Worm (Caenorhabditis elegans) whole organism, midembryonic: ENCODE data around the gene F44F4.15.
"Not testable (repeated sequence)": the region's sequence is repeated elsewhere in the genome, so short reads cannot be mapped to it uniquely, and the experiment has no call there.

Experiments used
- T22C8.4 ChIP-seq: fragments of 200-800 bp; sonication (Bioruptor generic); IDR thresholded peaks from 2 replicates; pipeline ENCODE4 v1.3.6; 2022; ENCODE audit warnings: missing genetic modification characterization, missing compliant biosample characterization
- cog-1 ChIP-seq: sonication (generic microtip); optimal IDR thresholded peaks from 2 replicates; lab custom pipeline; 2016; ENCODE audit warnings: missing genetic modification characterization, missing compliant biosample characterization
- flt-1 ChIP-seq: fragments of 200-800 bp; sonication (Bioruptor generic); IDR thresholded peaks from 2 replicates; pipeline ENCODE4 v1.3.6; 2022; ENCODE audit warnings: missing genetic modification characterization, missing compliant biosample characterization
- klf-2 ChIP-seq: fragments of 200-800 bp; sonication (Bioruptor generic); conservative IDR thresholded peaks from 2 replicates; pipeline ENCODE4 v1.3.6; 2022; ENCODE audit warnings: missing genetic modification reagents, missing genetic modification characterization, missing compliant biosample characterization
- med-1 ChIP-seq: sonication (generic microtip); optimal IDR thresholded peaks from 2 replicates; lab custom pipeline; 2017; ENCODE audit warnings: missing genetic modification characterization, mild to moderate bottlenecking, missing compliant biosample characterization, antibody characterized with exemption, missing genetic modification reagents; ENCODE audit not compliant: insufficient read depth
- ref-1 ChIP-seq: fragments of 200-800 bp; sonication (Bioruptor generic); conservative IDR thresholded peaks from 2 replicates; pipeline ENCODE4 v1.3.6; 2022; ENCODE audit warnings: missing genetic modification reagents, missing genetic modification characterization, missing compliant biosample characterization
- tab-1 ChIP-seq: fragments of 200-800 bp; sonication (Bioruptor generic); IDR thresholded peaks from 2 replicates; pipeline ENCODE4 v1.3.6; 2022; ENCODE audit warnings: missing genetic modification characterization, missing compliant biosample characterization
- ztf-23 ChIP-seq: fragments of 200-800 bp; sonication (Bioruptor generic); IDR thresholded peaks from 2 replicates; pipeline ENCODE4 v1.3.6; 2022; ENCODE audit warnings: missing genetic modification reagents, missing genetic modification characterization, missing compliant biosample characterization
- ztf-29 ChIP-seq: fragments of 200-800 bp; sonication (Bioruptor generic); IDR thresholded peaks from 2 replicates; pipeline ENCODE4 v1.3.6; 2022; ENCODE audit warnings: missing genetic modification reagents, missing genetic modification characterization, missing compliant biosample characterization

F44F4.15 gene

ce11 chrII:10912995-10913394 is 1.5 kb upstream of the F44F4.15 start:
- no peak for TF ChIP-seq cog-1 (tag; lab: Kevin White, UChicago)
- TF ChIP-seq med-1 (GFP tag; lab: Kevin White, UChicago) = no peak
- no peak for TF ChIP-seq ztf-29 (GFP tag; lab: Robert Waterston, UW)
- TF ChIP-seq flt-1 (GFP tag; lab: Robert Waterston, UW) = no peak
- no peak for TF ChIP-seq ztf-23 (GFP tag; lab: Robert Waterston, UW)
- no peak for TF ChIP-seq tab-1 (GFP tag; lab: Robert Waterston, UW)
- TF ChIP-seq T22C8.4 (GFP tag; lab: Robert Waterston, UW) = no peak
- no peak for TF ChIP-seq ref-1
- TF ChIP-seq klf-2 (GFP tag; lab: Robert Waterston, UW) = no peak

DNA sequence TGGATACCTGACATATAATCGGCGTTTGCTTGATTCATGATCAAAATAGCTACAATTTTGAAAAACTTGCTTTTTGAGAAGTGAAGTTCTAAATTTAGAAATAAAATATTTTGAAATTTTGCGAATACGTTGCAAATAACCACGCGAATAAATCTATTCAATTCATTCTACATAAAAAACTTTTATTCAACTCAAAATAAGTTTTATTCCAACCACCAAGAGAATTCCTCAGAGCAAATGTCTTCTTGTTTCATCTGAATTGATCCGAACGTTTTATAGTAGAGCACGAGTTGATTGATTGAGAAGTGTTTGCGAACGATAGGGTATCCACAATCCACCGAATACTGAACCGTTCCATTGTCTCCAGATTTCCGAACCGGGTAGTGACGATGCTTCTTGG is 1.3 kb downstream of the F44F4.15 start, which contains the start of gene F44F4.9:
F44F4.9 (minus strand) TSS at position 101 of the 400 bp plus-strand sequence.
- TF ChIP-seq ref-1 = no peak
- TF ChIP-seq tab-1 (GFP tag; lab: Robert Waterston, UW) = no peak
- no peak for TF ChIP-seq ztf-23 (GFP tag; lab: Robert Waterston, UW)
- no peak for TF ChIP-seq cog-1 (tag; lab: Kevin White, UChicago)
- TF ChIP-seq flt-1 (GFP tag; lab: Robert Waterston, UW) = no peak

DNA sequence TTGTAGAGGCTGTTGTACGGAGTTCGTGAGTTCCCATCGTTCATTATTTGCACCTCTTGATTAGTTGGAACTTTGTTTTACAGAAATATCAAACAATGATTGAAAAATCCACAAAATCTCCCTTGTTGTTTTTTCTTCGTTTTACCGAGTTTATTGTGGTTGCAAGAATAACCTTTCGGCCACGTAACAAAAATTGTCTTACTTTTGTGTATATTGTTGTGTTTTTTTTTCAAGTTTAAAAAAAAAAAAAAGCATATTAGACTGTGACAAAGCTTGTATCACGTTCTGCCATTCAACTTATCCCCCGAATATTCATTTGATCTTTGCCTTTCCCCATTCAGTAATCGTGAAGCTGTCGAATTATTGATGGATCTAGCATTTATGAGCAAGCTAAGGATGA is 2.7 kb downstream of the F44F4.15 start, which contains the start of gene F44F4.10:
F44F4.10 (minus strand) TSS at position 101 of the 400 bp plus-strand sequence.
- TF ChIP-seq cog-1 (tag; lab: Kevin White, UChicago) (no peak), ref-1 (no peak), ztf-23 (GFP tag; lab: Robert Waterston, UW) (no peak), flt-1 (GFP tag; lab: Robert Waterston, UW) (no peak), ztf-29 (GFP tag; lab: Robert Waterston, UW) (no peak), med-1 (GFP tag; lab: Kevin White, UChicago) (no peak), klf-2 (GFP tag; lab: Robert Waterston, UW) (no peak), tab-1 (GFP tag; lab: Robert Waterston, UW) (no peak), T22C8.4 (GFP tag; lab: Robert Waterston, UW) (no peak)

- TF ChIP-seq klf-2 (GFP tag; lab: Robert Waterston, UW) (no peak), ztf-29 (GFP tag; lab: Robert Waterston, UW) (no peak), med-1 (GFP tag; lab: Kevin White, UChicago) (no peak), ztf-23 (GFP tag; lab: Robert Waterston, UW) (no peak), cog-1 (tag; lab: Kevin White, UChicago) (no peak), tab-1 (GFP tag; lab: Robert Waterston, UW) (no peak), ref-1 (no peak), T22C8.4 (GFP tag; lab: Robert Waterston, UW) (no peak), flt-1 (GFP tag; lab: Robert Waterston, UW) (no peak)
Observed at ce11 chrII:10918293-10918756, 3.9 kb downstream of the F44F4.15 start, which contains the start of gene tba-4. TSS of gene tba-4 (plus strand) at chrII:10918706.

ce11 chrII:10922874-10923273 is 8.4 kb downstream of the F44F4.15 start, which contains the start of gene Y19D2B.1:
TSS of gene Y19D2B.1 (minus strand) at chrII:10922974.
- TF ChIP-seq cog-1 (tag; lab: Kevin White, UChicago); tab-1 (GFP tag; lab: Robert Waterston, UW); ref-1: not testable (repeated sequence)

- no peak for TF ChIP-seq T22C8.4 (GFP tag; lab: Robert Waterston, UW)
- no peak for TF ChIP-seq cog-1 (tag; lab: Kevin White, UChicago)
- no peak for TF ChIP-seq ztf-29 (GFP tag; lab: Robert Waterston, UW)
- no peak for TF ChIP-seq flt-1 (GFP tag; lab: Robert Waterston, UW)
- TF ChIP-seq tab-1 (GFP tag; lab: Robert Waterston, UW) = no peak
- TF ChIP-seq med-1 (GFP tag; lab: Kevin White, UChicago) = no peak
- TF ChIP-seq ref-1 = no peak
- no peak for TF ChIP-seq ztf-23 (GFP tag; lab: Robert Waterston, UW)
- TF ChIP-seq klf-2 (GFP tag; lab: Robert Waterston, UW) = no peak
Observed at ce11 chrII:10923948-10924347, 9.5 kb downstream of the F44F4.15 start, which contains the start of gene Y19D2B.2. TSS of gene Y19D2B.2 (plus strand) at chrII:10924248.

DNA sequence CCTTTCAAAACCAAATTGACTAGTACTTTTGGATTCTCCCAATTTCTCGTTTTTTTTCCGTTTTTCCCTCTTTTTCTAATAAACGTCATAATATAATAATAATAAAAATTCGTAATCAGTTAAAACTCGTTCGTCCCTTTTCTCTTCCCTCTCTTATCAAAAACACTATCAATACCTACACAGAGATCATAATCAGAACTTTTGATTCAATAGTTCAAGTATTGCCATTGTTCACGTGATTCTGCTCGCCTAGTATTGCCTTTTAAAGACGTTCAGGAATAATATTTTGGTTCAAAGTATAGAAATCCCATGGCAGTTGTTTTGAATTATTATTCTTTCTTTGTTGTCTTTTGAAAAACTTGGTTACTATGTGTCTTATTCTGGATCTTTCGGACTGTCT is 10.2 kb downstream of the F44F4.15 start:
- TF ChIP-seq cog-1 (tag; lab: Kevin White, UChicago) (no peak), klf-2 (GFP tag; lab: Robert Waterston, UW) (no peak), flt-1 (GFP tag; lab: Robert Waterston, UW) (no peak), ztf-23 (GFP tag; lab: Robert Waterston, UW) (no peak), T22C8.4 (GFP tag; lab: Robert Waterston, UW) (no peak), tab-1 (GFP tag; lab: Robert Waterston, UW) (no peak), ref-1 (no peak), med-1 (GFP tag; lab: Kevin White, UChicago) (no peak), ztf-29 (GFP tag; lab: Robert Waterston, UW) (no peak)

ce11 chrII:10925804-10926570 is 11.5 kb downstream of the F44F4.15 start, which contains the start of gene metr-1:
TSS of gene metr-1 (plus strand) at chrII:10926561.
- TF ChIP-seq ztf-23 (GFP tag; lab: Robert Waterston, UW) (no peak), klf-2 (GFP tag; lab: Robert Waterston, UW) (no peak), tab-1 (GFP tag; lab: Robert Waterston, UW) (no peak), ztf-29 (GFP tag; lab: Robert Waterston, UW) (no peak), cog-1 (tag; lab: Kevin White, UChicago) (no peak), T22C8.4 (GFP tag; lab: Robert Waterston, UW) (no peak)
